Worm (Caenorhabditis elegans) whole organism, mixed stage, embryonic: ENCODE data around the gene F25B5.6.

Experiments used
- hlh-1 ChIP-seq: fragments of 150-350 bp; optimal IDR thresholded peaks from 2 replicates; lab custom pipeline; 2014; ENCODE audit warnings: missing biosample characterization, missing genetic modification reagents, missing genetic modification characterization
- lin-32 ChIP-seq: fragments of 200-800 bp; sonication (Bioruptor generic); optimal IDR thresholded peaks from 2 replicates; lab custom pipeline; 2018; ENCODE audit warnings: mild to moderate bottlenecking, missing genetic modification characterization, missing compliant biosample characterization
- lsy-2 ChIP-seq: fragments of 150-350 bp; optimal IDR thresholded peaks from 2 replicates; lab custom pipeline; 2014; ENCODE audit warnings: missing biosample characterization, missing genetic modification characterization
- nhr-12 ChIP-seq: fragments of 150-350 bp; optimal IDR thresholded peaks from 2 replicates; lab custom pipeline; 2014; ENCODE audit warnings: missing biosample characterization, missing genetic modification characterization
- nhr-237 ChIP-seq: fragments of 150-350 bp; optimal IDR thresholded peaks from 2 replicates; lab custom pipeline; 2014; ENCODE audit warnings: missing biosample characterization, missing genetic modification characterization
- sem-2 ChIP-seq: fragments of 200-800 bp; sonication (Bioruptor generic); optimal IDR thresholded peaks from 2 replicates; lab custom pipeline; 2018; ENCODE audit warnings: mild to moderate bottlenecking, missing genetic modification characterization, missing compliant biosample characterization
- snpc-4 ChIP-seq: fragments of 150-350 bp; optimal IDR thresholded peaks from 2 replicates; lab custom pipeline; 2014; ENCODE audit warnings: missing biosample characterization, missing genetic modification characterization
- sptf-1 ChIP-seq: sonication (generic microtip); optimal IDR thresholded peaks from 2 replicates; lab custom pipeline; 2017; ENCODE audit warnings: mild to moderate bottlenecking, missing genetic modification characterization, moderate library complexity, missing compliant biosample characterization
- unc-39 ChIP-seq: fragments of 150-350 bp; optimal IDR thresholded peaks from 2 replicates; lab custom pipeline; 2014; ENCODE audit warnings: missing biosample characterization, missing genetic modification characterization
- unc-62 ChIP-seq: fragments of 150-350 bp; optimal IDR thresholded peaks from 2 replicates; lab custom pipeline; 2014; ENCODE audit warnings: missing biosample characterization, missing genetic modification reagents, missing genetic modification characterization

DNA sequence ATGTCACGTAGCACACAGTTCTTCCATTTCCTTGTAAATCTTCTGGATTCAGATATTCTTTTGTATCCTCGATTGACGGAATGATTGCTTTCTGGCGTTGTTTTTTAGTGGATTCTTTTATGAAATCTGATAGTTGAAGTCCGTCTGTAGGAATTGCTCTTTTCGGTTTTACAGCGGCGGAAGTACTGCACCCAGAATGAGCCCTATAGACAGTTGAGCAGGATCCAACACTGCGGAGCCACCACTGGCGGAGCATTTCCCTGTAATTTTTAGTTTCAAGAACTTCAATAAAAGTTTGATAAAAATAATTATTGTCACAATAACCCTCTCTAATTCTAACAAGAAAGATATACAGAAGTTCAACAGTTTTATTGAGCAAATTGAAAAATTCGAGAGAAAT, 2.7 kb downstream of the F25B5.6 start, which contains the start of gene F25B5.5:
- TF ChIP-seq snpc-4 (tag; lab: Kevin White, UChicago) (no peak), hlh-1 (no peak), lin-32 (no peak), unc-62 (no peak), unc-39 (tag; lab: Kevin White, UChicago) (no peak), sptf-1 (tag; lab: Kevin White, UChicago) (no peak), nhr-237 (tag; lab: Kevin White, UChicago) (no peak), lsy-2 (tag; lab: Kevin White, UChicago) (no peak), nhr-12 (tag; lab: Kevin White, UChicago) (no peak), sem-2 (GFP tag; lab: Kevin White, UChicago) (no peak)
